Fruit fly (Drosophila melanogaster): ENCODE results near the gene crb.

The crb gene

DNA sequence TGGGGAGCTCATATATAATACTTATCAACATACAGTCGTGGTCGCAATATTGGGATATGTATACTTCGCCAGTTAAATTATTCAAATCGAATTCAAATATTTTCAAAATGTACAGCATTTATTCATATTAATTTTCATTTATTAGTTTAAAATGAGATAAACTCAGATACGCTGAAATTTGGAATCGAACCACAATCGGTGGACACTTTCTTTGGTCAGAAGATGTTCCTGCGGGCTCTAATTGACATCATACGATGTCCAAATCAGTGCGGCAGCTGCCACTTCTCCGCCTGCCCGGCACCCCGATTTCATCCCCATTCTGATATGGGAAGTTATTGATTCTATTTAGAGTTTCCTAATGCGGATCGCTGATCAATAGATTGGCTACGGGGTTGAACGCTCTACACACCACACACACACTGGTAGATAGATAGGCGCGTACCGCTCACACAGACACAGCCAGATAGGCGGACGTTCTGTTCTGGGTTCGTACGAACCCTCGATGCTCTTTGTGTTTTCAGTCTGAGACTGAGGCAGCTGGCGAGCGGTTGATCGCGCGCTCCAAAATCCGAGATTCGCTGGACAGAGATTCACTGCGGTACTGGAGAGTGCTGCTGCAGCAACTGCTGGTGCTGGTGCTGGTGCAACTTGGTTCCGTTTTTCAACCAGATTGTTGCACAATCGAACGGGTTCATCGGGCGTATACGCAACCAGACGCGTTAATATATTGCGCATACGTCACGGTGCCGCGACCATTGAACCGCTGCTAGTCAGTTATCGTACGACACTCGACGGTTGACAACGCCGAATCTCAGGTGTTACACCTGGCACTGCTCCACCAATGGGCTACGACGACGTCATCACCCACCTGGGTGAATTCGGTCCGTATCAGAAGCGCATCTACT is 18.5 kb upstream of the crb start, which contains the start of gene Orct (continued):
- TF ChIP-seq CG4404 (GFP tag; IDR thresholded peaks at IDR 0.05) (peak; percentile 43), TFAM (GFP tag; optimal IDR thresholded peaks at IDR 0.05) (no peak), CG9932 (GFP tag; IDR thresholded peaks at IDR 0.05) (peak; percentile 76), tll (GFP tag; optimal IDR thresholded peaks at IDR 0.05) (no peak), NFAT (GFP tag; IDR thresholded peaks at IDR 0.05) (peak; percentile 49), CG11560 (tag; IDR thresholded peaks at IDR 0.05) (peak; percentile 51; the same call in 1 of the 3 replicates), CG17186 (GFP tag; optimal IDR thresholded peaks at IDR 0.05) (no peak), CG18262 (tag; optimal IDR thresholded peaks at IDR 0.05) (peak; percentile 93), CG4707 (GFP tag; optimal IDR thresholded peaks at IDR 0.05) (peak; percentile 38), abd-A (tag; optimal IDR thresholded peaks at IDR 0.05) (peak; percentile 3), Mad (GFP tag; optimal IDR thresholded peaks at IDR 0.05) (no peak), h (optimal IDR thresholded peaks at IDR 0.05) (no peak), ash1 (GFP tag; optimal IDR thresholded peaks at IDR 0.05) (no peak), ftz-f1 (GFP tag; optimal IDR thresholded peaks at IDR 0.05) (peak; percentile 9), E2f1 (GFP tag; IDR thresholded peaks at IDR 0.05) (peak; percentile 59), kah (GFP tag; optimal IDR thresholded peaks at IDR 0.05) (peak; percentile 32), seq (GFP tag; IDR thresholded peaks at IDR 0.05) (peak; percentile 63; the same call in 1 of the 2 replicates), Hey (tag; optimal IDR thresholded peaks at IDR 0.05) (peak; percentile 63), stwl (tag; optimal IDR thresholded peaks at IDR 0.05) (no peak), CG3281 (GFP tag; optimal IDR thresholded peaks at IDR 0.05) (peak; percentile 90), CG12942 (GFP tag; optimal IDR thresholded peaks at IDR 0.05) (peak; percentile 55), her (GFP tag; optimal IDR thresholded peaks at IDR 0.05) (peak; percentile 40), CG7786 (GFP tag; optimal IDR thresholded peaks at IDR 0.05) (peak; percentile 68), Camta (GFP tag; optimal IDR thresholded peaks at IDR 0.05) (peak; percentile 55), prd (optimal IDR thresholded peaks at IDR 0.05) (no peak), prd (GFP tag; IDR thresholded peaks at IDR 0.05) (peak; percentile 65), CG14441 (GFP tag; IDR thresholded peaks at IDR 0.05) (peak; percentile 58), CG17361 (GFP tag; IDR thresholded peaks at IDR 0.05) (peak; percentile 94), ttk (GFP tag; IDR thresholded peaks at IDR 0.05) (no peak; the same call in 1 of the 2 replicates), croc (GFP tag; conservative IDR thresholded peaks at IDR 0.05) (no peak), fd3F (GFP tag; optimal IDR thresholded peaks at IDR 0.05) (peak; percentile 74), CG5953 (GFP tag; IDR thresholded peaks at IDR 0.05) (no peak), dpn (GFP tag; optimal IDR thresholded peaks at IDR 0.05) (peak; percentile 52 to 69), Lhr (GFP tag; optimal IDR thresholded peaks at IDR 0.05) (peak; percentile 6), chif (GFP tag; optimal IDR thresholded peaks at IDR 0.05) (peak in 1 of 2 experiments; percentile 58), CG15601 (tag; optimal IDR thresholded peaks at IDR 0.05) (peak; percentile 20), onecut (GFP tag; IDR thresholded peaks at IDR 0.05) (peak; percentile 29; the same call in 1 of the 2 replicates), CG12391 (tag; optimal IDR thresholded peaks at IDR 0.05) (peak; percentile 78), Gsc (GFP tag; IDR thresholded peaks at IDR 0.05) (no peak), bowl (GFP tag; IDR thresholded peaks at IDR 0.05) (0 out of 2 replicates have a peak, but pooled peaks have one; percentile 6), Dad (GFP tag; optimal IDR thresholded peaks at IDR 0.05) (peak; percentile 59), NK7.1 (GFP tag; optimal IDR thresholded peaks at IDR 0.05) (peak; percentile 29), Max (GFP tag; optimal IDR thresholded peaks at IDR 0.05) (peak; percentile 62), CG9609 (GFP tag; optimal IDR thresholded peaks at IDR 0.05) (peak; percentile 53), Poxn (GFP tag; IDR thresholded peaks at IDR 0.05) (0 out of 2 replicates have a peak, but pooled peaks have one; percentile 19), slbo (GFP tag; IDR thresholded peaks at IDR 0.05) (peak; percentile 84), Deaf1 (tag; optimal IDR thresholded peaks at IDR 0.05) (peak; percentile 61), CG10654 (GFP tag; optimal IDR thresholded peaks at IDR 0.05) (peak; percentile 27), mld (GFP tag; IDR thresholded peaks at IDR 0.05; ENCODE audit: partially characterized antibody) (0 out of 3 replicates have a peak, but pooled peaks have one; percentile 15)

Data from whole organism, embryonic.